Fruit fly (Drosophila melanogaster) whole organism, pupa: ENCODE results near the gene nenya.

Source experiments
- CG10348 ChIP-seq: fragments of 200-800 bp; sonication (Bioruptor generic); IDR thresholded peaks from 2 replicates; pipeline ENCODE4 v1.3.6; 2022; ENCODE audit warnings: missing biosample characterization, missing genetic modification characterization
- CG12605 ChIP-seq: fragments of 200-800 bp; sonication (Bioruptor generic); IDR thresholded peaks from 2 replicates; pipeline ENCODE4 v1.3.6; 2022; ENCODE audit warnings: missing biosample characterization, missing genetic modification characterization
- CG13204 ChIP-seq: fragments of 200-800 bp; sonication (Bioruptor generic); optimal IDR thresholded peaks from 2 replicates; lab custom pipeline; 2018; ENCODE audit warnings: missing biosample characterization, mild to moderate bottlenecking, missing genetic modification characterization, moderate library complexity
- CG14655 ChIP-seq: fragments of 200-800 bp; sonication (Bioruptor generic); optimal IDR thresholded peaks from 3 replicates; lab custom pipeline; 2017; ENCODE audit warnings: mild to moderate bottlenecking, missing biosample characterization, missing genetic modification reagents, missing genetic modification characterization
- CG15710 ChIP-seq: fragments of 200-800 bp; sonication (Bioruptor generic); optimal IDR thresholded peaks from 2 replicates; lab custom pipeline; 2018; ENCODE audit warnings: missing biosample characterization, mild to moderate bottlenecking, missing genetic modification characterization, moderate library complexity
- CG17806 ChIP-seq: fragments of 200-800 bp; sonication (Bioruptor generic); optimal IDR thresholded peaks from 2 replicates; lab custom pipeline; 2018; ENCODE audit warnings: missing biosample characterization, mild to moderate bottlenecking, missing genetic modification characterization, moderate library complexity
- CG32121 ChIP-seq: fragments of 200-800 bp; sonication (Bioruptor generic); IDR thresholded peaks from 2 replicates; pipeline ENCODE4 v1.3.6; 2022; ENCODE audit warnings: missing biosample characterization, missing genetic modification characterization
- CG34367 ChIP-seq: fragments of 200-800 bp; sonication (Bioruptor generic); optimal IDR thresholded peaks from 2 replicates; lab custom pipeline; 2018; ENCODE audit warnings: missing biosample characterization, mild to moderate bottlenecking, missing genetic modification characterization
- CG4496 ChIP-seq: fragments of 200-800 bp; sonication (Bioruptor generic); IDR thresholded peaks from 3 replicates; pipeline ENCODE4 v1.3.6; 2022; ENCODE audit warnings: missing biosample characterization, missing genetic modification characterization
- CG8159 ChIP-seq: fragments of 200-800 bp; sonication (Bioruptor generic); optimal IDR thresholded peaks from 3 replicates; lab custom pipeline; 2018; ENCODE audit warnings: missing biosample characterization, mild to moderate bottlenecking, missing genetic modification characterization, moderate library complexity
- CG8301 ChIP-seq: fragments of 200-800 bp; sonication (Bioruptor generic); optimal IDR thresholded peaks from 2 replicates; lab custom pipeline; 2018; ENCODE audit warnings: missing biosample characterization, mild to moderate bottlenecking, missing genetic modification characterization
- CG9948 ChIP-seq: fragments of 200-800 bp; sonication (Bioruptor generic); optimal IDR thresholded peaks from 2 replicates; lab custom pipeline; 2018; ENCODE audit warnings: missing biosample characterization, mild to moderate bottlenecking, missing genetic modification characterization, moderate library complexity
- D1 ChIP-seq: fragments of 200-800 bp; sonication (Bioruptor generic); optimal IDR thresholded peaks from 2 replicates; lab custom pipeline; 2018; ENCODE audit warnings: missing biosample characterization, mild to moderate bottlenecking, missing genetic modification characterization, moderate library complexity
- EcR ChIP-seq: fragments of 200-800 bp; sonication (Bioruptor generic); optimal IDR thresholded peaks from 3 replicates; lab custom pipeline; 2019; ENCODE audit warnings: missing biosample characterization, missing genetic modification characterization, mild to moderate bottlenecking, moderate library complexity, missing genetic modification reagents
- Ets98B ChIP-seq: fragments of 200-800 bp; sonication (Bioruptor generic); IDR thresholded peaks from 2 replicates; pipeline ENCODE4 v1.3.6; 2022; ENCODE audit warnings: missing biosample characterization, missing genetic modification characterization
- Pif1A ChIP-seq: fragments of 200-800 bp; sonication (Bioruptor generic); optimal IDR thresholded peaks from 3 replicates; lab custom pipeline; 2016; ENCODE audit warnings: missing biosample characterization, missing genetic modification characterization
- Pif1B ChIP-seq: fragments of 200-800 bp; sonication (Bioruptor generic); optimal IDR thresholded peaks from 3 replicates; lab custom pipeline; 2016; ENCODE audit warnings: missing biosample characterization, missing genetic modification characterization
- Snoo ChIP-seq: fragments of 200-800 bp; sonication (Bioruptor generic); optimal IDR thresholded peaks from 3 replicates; lab custom pipeline; 2017; ENCODE audit warnings: missing biosample characterization, mild to moderate bottlenecking, missing genetic modification characterization, inconsistent platforms
- fd96Ca ChIP-seq: fragments of 200-800 bp; sonication (Bioruptor generic); IDR thresholded peaks from 3 replicates; pipeline ENCODE4 v1.3.6; 2022; ENCODE audit warnings: missing biosample characterization, missing genetic modification characterization
- gl ChIP-seq: fragments of 200-800 bp; sonication (Bioruptor generic); optimal IDR thresholded peaks from 2 replicates; lab custom pipeline; 2018; ENCODE audit warnings: missing biosample characterization, mild to moderate bottlenecking, missing genetic modification characterization
- rn ChIP-seq: fragments of 200-800 bp; sonication (Bioruptor generic); IDR thresholded peaks from 2 replicates; pipeline ENCODE4 v1.3.6; 2022; ENCODE audit warnings: missing biosample characterization, missing genetic modification characterization

Gene nenya

dm6 chr3R:27928984-27929924 lies 1.3 kb upstream of the nenya start:
- TF ChIP-seq gl (tag; lab: Kevin White, UChicago) (peak; percentile 17), CG13204 (GFP tag; lab: Kevin White, UChicago) (no peak), CG4496 (0 out of 3 replicates have a peak, but pooled peaks have one; percentile 18), EcR (GFP tag; lab: Kevin White, UChicago) (peak; percentile 58)

- TF ChIP-seq CG8159 (tag; lab: Kevin White, UChicago) (no peak), CG17806 (tag; lab: Kevin White, UChicago) (no peak), CG9948 (tag; lab: Kevin White, UChicago) (no peak), CG8301 (tag; lab: Kevin White, UChicago) (no peak), EcR (GFP tag; lab: Kevin White, UChicago) (peak; percentile 62), rn (GFP tag; lab: Robert Waterston, UW) (no peak), CG14655 (GFP tag; lab: Kevin White, UChicago) (no peak), Snoo (tag; lab: Kevin White, UChicago) (no peak)
Observed at dm6 chr3R:27926738-27927215, 1.2 kb downstream of the nenya start.

dm6 chr3R:27925971-27926533 lies 1.9 kb downstream of the nenya start:
- TF ChIP-seq CG12605 (GFP tag; lab: Robert Waterston, UW) (no peak), CG4496 (peak; percentile 6; the same call in 1 of the 3 replicates), CG9948 (tag; lab: Kevin White, UChicago) (no peak), CG8159 (tag; lab: Kevin White, UChicago) (peak; percentile 44), rn (GFP tag; lab: Robert Waterston, UW) (0 out of 2 replicates have a peak, but pooled peaks have one; percentile 24), CG13204 (GFP tag; lab: Kevin White, UChicago) (no peak), CG17806 (tag; lab: Kevin White, UChicago) (no peak), gl (tag; lab: Kevin White, UChicago) (no peak), D1 (tag; lab: Kevin White, UChicago) (no peak), CG14655 (GFP tag; lab: Kevin White, UChicago) (peak; percentile 42), CG15710 (peak; percentile 10), CG32121 (GFP tag; lab: Robert Waterston, UW) (no peak; the same call in 1 of the 2 replicates), Ets98B (GFP tag; lab: Robert Waterston, UW) (no peak; the same call in 1 of the 2 replicates), Pif1A (no peak), CG8301 (tag; lab: Kevin White, UChicago) (peak; percentile 5), fd96Ca (no peak), Pif1B (GFP tag; lab: Kevin White, UChicago) (no peak), CG34367 (tag; lab: Kevin White, UChicago) (no peak), CG10348 (GFP tag; lab: Robert Waterston, UW) (no peak), Snoo (tag; lab: Kevin White, UChicago) (no peak), EcR (GFP tag; lab: Kevin White, UChicago) (peak; percentile 42)

DNA sequence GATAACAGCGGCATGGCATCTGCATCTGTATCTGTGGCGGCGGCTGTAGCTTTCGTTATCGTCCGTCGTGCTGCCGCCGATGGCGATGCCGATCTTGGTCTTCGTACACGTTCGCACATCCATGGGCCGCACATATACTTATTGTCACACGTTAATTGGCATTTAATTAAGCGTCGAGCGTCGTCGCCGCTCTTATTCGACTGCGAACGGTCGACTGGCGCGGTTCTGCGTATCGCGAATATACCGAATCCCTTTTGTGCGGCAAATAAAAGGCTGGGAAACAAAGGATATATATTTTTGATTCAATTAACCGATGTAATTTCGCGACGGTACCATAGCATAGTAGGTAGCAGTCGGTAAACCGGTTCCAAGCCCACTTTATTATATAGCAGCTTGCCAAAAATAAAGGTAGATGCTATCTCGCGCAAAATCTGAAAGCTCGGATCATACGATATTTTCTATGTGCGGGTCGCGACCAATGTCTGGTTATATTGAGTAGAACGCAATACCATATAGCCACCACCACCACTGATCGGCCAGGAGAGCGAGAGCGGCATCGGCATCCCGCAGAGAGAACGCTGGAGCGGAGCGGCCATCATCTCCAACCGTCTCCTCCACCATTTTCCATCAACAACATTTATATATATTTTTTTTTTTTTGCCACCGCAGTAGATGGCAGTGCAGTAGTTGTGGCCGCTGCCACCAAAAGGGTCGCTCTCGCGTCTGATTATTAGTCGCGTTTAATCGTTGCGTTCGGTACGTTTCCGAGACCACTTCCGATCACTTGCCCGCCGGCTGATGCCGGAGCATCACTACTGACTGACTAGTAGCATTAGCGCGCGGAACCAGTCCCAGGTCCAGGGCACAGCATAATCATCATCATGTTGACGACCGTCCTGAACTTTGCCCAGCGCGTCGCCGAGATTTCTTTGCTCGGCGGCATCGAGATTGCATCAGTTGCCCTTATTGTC lies 2.7 kb downstream of the nenya start, which contains the start of gene mino:
TSS of gene mino (plus strand) at position 192 of the 971 bp plus-strand sequence.
- TF ChIP-seq CG32121 (GFP tag; lab: Robert Waterston, UW) = peak; percentile 45; the same call in 1 of the 2 replicates
- peak; percentile 28 for TF ChIP-seq CG12605 (GFP tag; lab: Robert Waterston, UW)
- TF ChIP-seq D1 (tag; lab: Kevin White, UChicago) = no peak
- peak; percentile 23 for TF ChIP-seq Pif1B (GFP tag; lab: Kevin White, UChicago)
- TF ChIP-seq CG17806 (tag; lab: Kevin White, UChicago) = no peak
- no peak for TF ChIP-seq CG34367 (tag; lab: Kevin White, UChicago)
- no peak for TF ChIP-seq EcR (GFP tag; lab: Kevin White, UChicago)
- TF ChIP-seq CG13204 (GFP tag; lab: Kevin White, UChicago) = peak; percentile 95
- TF ChIP-seq fd96Ca = no peak
- peak; percentile 79 for TF ChIP-seq gl (tag; lab: Kevin White, UChicago)
- TF ChIP-seq Ets98B (GFP tag; lab: Robert Waterston, UW) = peak; percentile 25; the same call in 1 of the 2 replicates
- no peak for TF ChIP-seq CG8159 (tag; lab: Kevin White, UChicago)
- TF ChIP-seq Pif1A = peak; percentile 27
- TF ChIP-seq CG8301 (tag; lab: Kevin White, UChicago) = no peak
